Fruit fly (Drosophila melanogaster): Measurements from ENCODE around the gene CG31751.

The CG31751 gene

dm6 chr2L:18693877-18694723 is 17.1 kb downstream of the CG31751 start (continued):
- peak; percentile 79 for TF ChIP-seq Nf-YA (GFP tag; IDR thresholded peaks at IDR 0.05)
- peak; percentile 49 for TF ChIP-seq CG5953 (GFP tag; IDR thresholded peaks at IDR 0.05)
- TF ChIP-seq CG14441 (GFP tag; IDR thresholded peaks at IDR 0.05): peak; percentile 86
- no peak for TF ChIP-seq hbn (GFP tag; IDR thresholded peaks at IDR 0.05; ENCODE audit: partially characterized antibody)
- TF ChIP-seq Nf-YB (GFP tag; optimal IDR thresholded peaks at IDR 0.05): peak; percentile 3
- TF ChIP-seq bab2 (GFP tag; optimal IDR thresholded peaks at IDR 0.05): peak; percentile 51
- peak; percentile 56 for TF ChIP-seq Camta (GFP tag; optimal IDR thresholded peaks at IDR 0.05)
- no peak for TF ChIP-seq Ravus (GFP tag; IDR thresholded peaks at IDR 0.05)
- peak; percentile 20 for TF ChIP-seq CG7786 (GFP tag; optimal IDR thresholded peaks at IDR 0.05)
- peak; percentile 84 for TF ChIP-seq CG13894 (tag; optimal IDR thresholded peaks at IDR 0.05)
- peak; percentile 33 for TF ChIP-seq Sry-δ (GFP tag; optimal IDR thresholded peaks at IDR 0.05)
- no peak for TF ChIP-seq Hr3 (GFP tag; optimal IDR thresholded peaks at IDR 0.05)
- no peak for TF ChIP-seq Bdp1 (GFP tag; optimal IDR thresholded peaks at IDR 0.05)
- TF ChIP-seq Sin3A (optimal IDR thresholded peaks at IDR 0.05): no peak
- TF ChIP-seq CG9876 (GFP tag; optimal IDR thresholded peaks at IDR 0.05): peak; percentile 48
- TF ChIP-seq tgo (GFP tag; IDR thresholded peaks at IDR 0.05): peak; percentile 67
- TF ChIP-seq pzg (GFP tag; optimal IDR thresholded peaks at IDR 0.05): no peak
- peak; percentile 49 for TF ChIP-seq Dad (GFP tag; optimal IDR thresholded peaks at IDR 0.05)
- TF ChIP-seq Gsc (GFP tag; IDR thresholded peaks at IDR 0.05): 0 out of 2 replicates have a peak, but pooled peaks have one; percentile 14
- no peak for TF ChIP-seq CG14860 (GFP tag; IDR thresholded peaks at IDR 0.05; ENCODE audit: partially characterized antibody)
- TF ChIP-seq Trl (optimal IDR thresholded peaks at IDR 0.05): no peak
- TF ChIP-seq Trl (GFP tag; optimal IDR thresholded peaks at IDR 0.05): no peak
- TF ChIP-seq CG6813 (GFP tag; optimal IDR thresholded peaks at IDR 0.05): peak; percentile 44
- no peak for TF ChIP-seq mld (GFP tag; IDR thresholded peaks at IDR 0.05; ENCODE audit: partially characterized antibody)
- peak; percentile 67 for TF ChIP-seq psq (GFP tag; optimal IDR thresholded peaks at IDR 0.05)
- peak; percentile 49; the same call in 1 of the 3 replicates for TF ChIP-seq sr (GFP tag; IDR thresholded peaks at IDR 0.05)
- TF ChIP-seq chn (GFP tag; optimal IDR thresholded peaks at IDR 0.05): peak; percentile 49
- no peak for TF ChIP-seq eyg (GFP tag; optimal IDR thresholded peaks at IDR 0.05)
- no peak for TF ChIP-seq dati (GFP tag; IDR thresholded peaks at IDR 0.05)
- no peak for TF ChIP-seq klu (GFP tag; IDR thresholded peaks at IDR 0.05)
- TF ChIP-seq CG15011 (GFP tag; optimal IDR thresholded peaks at IDR 0.05): no peak
- no peak for TF ChIP-seq inv (GFP tag; IDR thresholded peaks at IDR 0.05; ENCODE audit: partially characterized antibody)
- TF ChIP-seq corto (GFP tag; optimal IDR thresholded peaks at IDR 0.05): no peak
- peak; percentile 59 for TF ChIP-seq unpg (GFP tag; optimal IDR thresholded peaks at IDR 0.05)
- TF ChIP-seq cg (GFP tag; optimal IDR thresholded peaks at IDR 0.05): no peak
- TF ChIP-seq sqz (GFP tag; optimal IDR thresholded peaks at IDR 0.05): peak; percentile 99
- TF ChIP-seq CG6272 (GFP tag; IDR thresholded peaks at IDR 0.05): peak; percentile 41; the same call in 1 of the 2 replicates
- no peak for TF ChIP-seq pita (GFP tag; optimal IDR thresholded peaks at IDR 0.05)
- peak; percentile 70; the same call in 1 of the 2 replicates for TF ChIP-seq CG16779 (GFP tag; IDR thresholded peaks at IDR 0.05)
- TF ChIP-seq CG10565 (GFP tag; optimal IDR thresholded peaks at IDR 0.05): no peak
- TF ChIP-seq CG2712 (tag; optimal IDR thresholded peaks at IDR 0.05): peak; percentile 56
- TF ChIP-seq cwo (GFP tag; optimal IDR thresholded peaks at IDR 0.05): peak; percentile 75
- TF ChIP-seq Neu2 (GFP tag; optimal IDR thresholded peaks at IDR 0.05; ENCODE audit: borderline replicate concordance): no peak
- TF ChIP-seq CG11695 (GFP tag; IDR thresholded peaks at IDR 0.05): peak; percentile 36; the same call in 1 of the 3 replicates
- TF ChIP-seq crc (GFP tag; optimal IDR thresholded peaks at IDR 0.05): peak; percentile 47
- no peak for TF ChIP-seq prd (optimal IDR thresholded peaks at IDR 0.05)
- peak; percentile 66 for TF ChIP-seq prd (GFP tag; IDR thresholded peaks at IDR 0.05)
- no peak for TF ChIP-seq ac (GFP tag; optimal IDR thresholded peaks at IDR 0.05)
- TF ChIP-seq emc (GFP tag; optimal IDR thresholded peaks at IDR 0.05): no peak
- TF ChIP-seq CG10959 (GFP tag; IDR thresholded peaks at IDR 0.05): peak; percentile 31; the same call in 1 of the 2 replicates

Data from whole organism, embryonic.